Worm (Caenorhabditis elegans) whole organism, early embryonic: Measurements from ENCODE around the gene F49F1.17.

Experiments
- ama-1 ChIP-seq: fragments of 150-350 bp; optimal IDR thresholded peaks from 2 replicates; lab custom pipeline; 2014
- ets-7 ChIP-seq: sonication (generic microtip); optimal IDR thresholded peaks from 2 replicates; lab custom pipeline; 2016; ENCODE audit warnings: missing genotype, missing genetic modification characterization, missing compliant biosample characterization
- flt-1 ChIP-seq: fragments of 200-800 bp; sonication (Bioruptor generic); IDR thresholded peaks from 2 replicates; pipeline ENCODE4 v1.3.6; 2022; ENCODE audit warnings: missing genetic modification characterization, missing compliant biosample characterization
- hnd-1 ChIP-seq: sonication (generic microtip); optimal IDR thresholded peaks from 2 replicates; lab custom pipeline; 2016; ENCODE audit warnings: missing genetic modification characterization, missing compliant biosample characterization
- pes-1 ChIP-seq: fragments of 200-800 bp; sonication (Bioruptor generic); IDR thresholded peaks from 2 replicates; pipeline ENCODE4 v1.3.6; 2022; ENCODE audit warnings: missing genetic modification reagents, missing genetic modification characterization, missing compliant biosample characterization
- scrt-1 ChIP-seq: fragments of 200-800 bp; sonication (Bioruptor generic); IDR thresholded peaks from 2 replicates; pipeline ENCODE4 v1.3.6; 2022; ENCODE audit warnings: missing genetic modification characterization, missing compliant biosample characterization
- sea-1 ChIP-seq: fragments of 200-800 bp; sonication (Bioruptor generic); conservative IDR thresholded peaks from 2 replicates; pipeline ENCODE4 v1.3.6; 2022; ENCODE audit warnings: missing genetic modification characterization, missing compliant biosample characterization

DNA sequence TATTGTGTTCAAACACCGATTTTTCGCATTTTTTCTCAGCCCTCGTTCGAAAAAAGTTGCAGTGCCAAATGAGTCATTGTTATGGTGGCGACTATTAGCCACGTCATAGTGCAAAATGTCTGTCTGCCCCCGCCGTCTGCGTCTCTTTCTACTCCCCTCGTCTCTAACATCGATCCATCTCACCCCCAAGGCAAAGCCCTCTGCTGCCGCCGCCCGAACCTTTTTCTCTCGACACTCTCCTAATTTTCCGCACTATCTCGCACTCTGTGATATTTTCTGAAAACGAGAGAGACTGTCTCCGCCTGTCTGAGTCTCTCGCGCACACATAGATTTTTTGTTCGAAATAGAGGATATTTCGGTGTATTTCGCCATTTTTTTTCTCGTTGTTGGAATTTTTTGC lies 42.6 kb downstream of the F49F1.17 start:
- TF ChIP-seq sea-1 (GFP tag; lab: Robert Waterston, UW) (no peak), hnd-1 (tag; lab: Kevin White, UChicago) (no peak), ama-1 (lab: Kevin White, UChicago) (no peak), ets-7 (no peak), pes-1 (GFP tag; lab: Robert Waterston, UW) (no peak), scrt-1 (GFP tag; lab: Robert Waterston, UW) (no peak), flt-1 (no peak)
